Fruit fly (Drosophila melanogaster): ENCODE results near the gene Csl4.
A peak's percentile ranks its signal among the peaks of the same experiment; 100 is the strongest.

Csl4 gene

DNA sequence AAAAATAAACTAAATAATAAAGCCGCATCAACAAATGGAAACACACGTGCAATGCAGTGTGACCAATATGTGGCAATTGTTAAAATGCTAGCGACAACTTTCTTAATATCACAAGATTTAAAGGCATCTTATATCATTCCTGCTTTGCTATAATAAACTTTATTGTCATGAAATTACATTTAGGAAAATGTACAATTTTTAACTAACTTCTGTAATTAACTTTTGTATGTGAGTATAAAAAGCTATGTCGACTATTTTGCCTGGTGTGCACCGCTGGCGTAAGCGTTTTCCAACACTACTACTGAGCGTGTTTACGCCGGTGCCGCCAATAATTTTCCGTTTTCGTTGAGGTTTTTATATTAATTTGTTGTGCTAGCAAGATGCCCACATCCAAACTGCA is at the start of gene Csl4, which contains the start of gene Nup160:
TSS of gene Csl4 (minus strand) at position 69 of the 400 bp plus-strand sequence.
TSS of gene Nup160 (plus strand) at position 279 of the 400 bp plus-strand sequence.
- no peak for TF ChIP-seq CG8478 (optimal IDR thresholded peaks at IDR 0.05)
- no peak for TF ChIP-seq psq (optimal IDR thresholded peaks at IDR 0.05)
- TF ChIP-seq EcR (GFP tag; optimal IDR thresholded peaks at IDR 0.05): no peak
- TF ChIP-seq pan (optimal IDR thresholded peaks at IDR 0.05): no peak
- no peak for TF ChIP-seq Dll (optimal IDR thresholded peaks at IDR 0.05)
- TF ChIP-seq usp (GFP tag; optimal IDR thresholded peaks at IDR 0.05): no peak

DNA sequence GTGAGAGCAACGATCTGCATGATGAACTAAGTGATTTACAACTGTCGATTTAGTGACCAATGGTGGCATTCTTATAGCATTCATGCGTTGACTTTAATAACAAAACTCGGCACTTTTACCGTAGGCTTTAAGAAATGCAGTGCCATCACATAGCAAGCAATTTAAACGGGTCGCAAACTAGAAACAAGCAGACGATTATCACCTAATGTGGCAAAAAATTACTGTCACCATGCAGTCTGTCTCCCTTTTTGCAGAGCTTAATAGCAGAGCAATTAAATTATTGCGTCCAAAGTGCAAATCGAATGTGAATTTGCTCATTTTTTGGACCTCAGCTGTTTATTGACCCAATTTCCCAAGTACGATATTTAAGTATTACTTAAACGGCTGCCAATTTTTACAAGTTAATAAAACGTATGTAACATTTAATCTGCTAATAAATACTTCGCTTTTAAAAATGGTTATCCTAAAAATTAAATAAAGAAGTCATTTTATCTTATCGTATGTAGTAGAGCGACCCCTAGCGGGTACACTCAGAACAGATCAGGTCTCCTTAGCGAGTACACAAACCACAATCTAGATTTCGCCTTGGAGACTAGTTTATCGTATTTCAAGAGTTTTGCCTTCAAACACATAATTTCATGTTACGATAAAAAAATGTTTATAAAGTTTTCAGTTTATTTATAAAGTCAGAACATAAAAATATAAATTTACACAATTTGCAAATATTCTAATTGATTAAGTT is 48.4 kb upstream of the Csl4 start, which contains the start of gene Vm32E:
TSS of gene Vm32E (minus strand) at position 51 of the 742 bp plus-strand sequence.
- TF ChIP-seq pan (optimal IDR thresholded peaks at IDR 0.05) (no peak), EcR (GFP tag; optimal IDR thresholded peaks at IDR 0.05) (no peak), psq (optimal IDR thresholded peaks at IDR 0.05) (no peak), Dll (optimal IDR thresholded peaks at IDR 0.05) (no peak), CG8478 (optimal IDR thresholded peaks at IDR 0.05) (no peak), usp (GFP tag; optimal IDR thresholded peaks at IDR 0.05) (no peak)

DNA sequence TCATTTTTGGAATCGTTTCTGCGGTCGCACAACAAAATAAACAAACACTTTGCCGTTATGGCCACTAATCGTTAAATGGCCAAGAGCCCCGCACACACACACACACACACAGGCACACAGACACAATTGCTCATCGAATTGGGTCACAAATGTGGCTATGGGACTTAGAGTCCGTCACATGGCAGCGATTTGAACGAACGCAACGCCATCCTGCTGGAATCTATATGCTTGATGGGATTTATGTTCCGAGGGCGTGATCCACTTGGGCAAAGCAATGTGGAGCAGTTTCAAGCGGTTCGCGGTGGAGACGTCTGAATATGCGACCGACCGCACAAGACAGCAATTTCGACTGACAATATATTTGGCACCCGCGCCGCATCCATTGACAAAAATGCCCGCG is 47.2 kb upstream of the Csl4 start:
- TF ChIP-seq Dll (optimal IDR thresholded peaks at IDR 0.05): no peak
- no peak for TF ChIP-seq CG8478 (optimal IDR thresholded peaks at IDR 0.05)
- no peak for TF ChIP-seq psq (optimal IDR thresholded peaks at IDR 0.05)

DNA sequence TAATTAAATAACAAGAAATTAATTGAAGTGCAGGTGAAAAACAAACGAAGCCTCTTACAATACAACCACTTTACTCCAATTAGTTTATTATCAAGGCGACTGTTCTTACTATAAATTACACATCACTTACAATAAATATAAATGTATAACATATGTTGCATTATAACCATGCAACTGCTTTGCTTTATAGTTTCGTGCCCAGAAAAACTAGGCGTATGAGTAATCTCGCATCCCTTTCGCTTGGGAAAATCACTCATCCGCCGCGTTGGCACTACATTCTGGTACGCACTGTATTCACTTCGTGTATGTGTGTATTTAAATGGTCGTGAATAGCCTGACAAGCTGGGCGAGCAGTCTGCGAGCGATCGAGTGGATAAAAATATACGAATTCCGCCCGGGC is 46.5 kb upstream of the Csl4 start:
- TF ChIP-seq psq (optimal IDR thresholded peaks at IDR 0.05) (no peak), Dll (optimal IDR thresholded peaks at IDR 0.05) (no peak), CG8478 (optimal IDR thresholded peaks at IDR 0.05) (no peak), EcR (GFP tag; optimal IDR thresholded peaks at IDR 0.05) (no peak), pan (optimal IDR thresholded peaks at IDR 0.05) (no peak), usp (GFP tag; optimal IDR thresholded peaks at IDR 0.05) (no peak)

DNA sequence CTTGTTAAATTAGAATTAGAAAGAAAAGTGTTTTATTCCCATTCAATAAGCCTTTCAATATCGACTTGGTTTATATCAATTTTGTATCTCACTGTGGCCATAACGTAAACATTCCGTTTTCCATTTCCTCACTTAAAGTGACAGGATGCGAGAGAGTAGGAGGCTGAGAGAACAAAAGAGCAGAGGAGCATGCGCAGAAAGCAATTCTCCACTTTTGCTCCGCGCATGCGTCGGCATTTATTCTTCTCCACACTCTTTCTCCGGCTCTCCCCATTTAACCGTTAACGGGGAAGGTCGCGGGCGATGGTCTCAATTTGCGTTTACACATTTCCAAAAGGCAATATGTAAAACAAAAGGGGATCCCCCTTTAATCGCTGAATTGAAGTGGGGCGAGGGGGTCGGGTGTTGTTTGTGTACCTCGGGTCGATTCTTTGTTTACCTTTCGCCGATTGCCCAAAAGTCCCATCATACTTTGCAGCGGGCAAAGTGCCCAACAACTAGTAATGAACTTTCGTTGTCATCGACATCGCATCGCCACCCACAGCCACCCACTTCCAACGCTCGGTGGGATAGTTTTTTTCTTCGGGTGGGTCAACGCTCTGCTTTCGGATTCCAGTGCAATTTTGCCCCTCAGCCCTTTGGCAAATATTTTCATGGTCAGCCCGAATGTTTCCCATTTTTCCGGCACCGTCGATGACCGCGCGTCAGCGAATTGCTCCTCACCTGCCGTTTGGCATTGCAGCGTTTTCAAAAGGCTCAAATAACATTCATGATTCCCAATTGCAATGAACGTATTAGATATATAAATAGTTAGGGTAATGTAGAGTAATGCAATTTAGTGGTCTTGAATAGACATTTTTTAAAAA is 45.5 kb upstream of the Csl4 start:
- TF ChIP-seq pan (optimal IDR thresholded peaks at IDR 0.05): no peak
- TF ChIP-seq EcR (GFP tag; optimal IDR thresholded peaks at IDR 0.05): peak in 1 of 2 experiments; percentile 62

DNA sequence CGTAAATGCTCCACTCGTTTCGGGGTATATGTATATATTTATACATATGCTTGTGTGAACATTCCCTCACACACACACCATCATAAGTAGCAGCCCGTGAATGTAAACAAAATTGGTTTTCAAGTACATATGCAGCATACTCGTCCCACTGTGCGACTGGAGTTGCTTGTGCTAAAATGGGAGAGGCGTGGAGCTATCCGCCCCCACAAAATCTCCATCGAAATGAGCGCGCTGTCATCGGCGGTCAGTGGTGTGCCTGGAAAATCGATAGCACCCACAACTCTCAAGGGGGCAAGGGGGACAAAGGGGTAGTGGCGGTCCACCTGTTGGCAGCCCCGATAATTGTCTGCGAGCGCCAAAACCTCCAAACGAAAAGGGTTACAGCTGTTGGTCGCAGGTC is 44.6 kb upstream of the Csl4 start:
- no peak for TF ChIP-seq CG8478 (optimal IDR thresholded peaks at IDR 0.05)
- TF ChIP-seq psq (optimal IDR thresholded peaks at IDR 0.05): no peak
- TF ChIP-seq EcR (GFP tag; optimal IDR thresholded peaks at IDR 0.05): no peak
- TF ChIP-seq Dll (optimal IDR thresholded peaks at IDR 0.05): no peak
- TF ChIP-seq pan (optimal IDR thresholded peaks at IDR 0.05): no peak
- no peak for TF ChIP-seq usp (GFP tag; optimal IDR thresholded peaks at IDR 0.05)

DNA sequence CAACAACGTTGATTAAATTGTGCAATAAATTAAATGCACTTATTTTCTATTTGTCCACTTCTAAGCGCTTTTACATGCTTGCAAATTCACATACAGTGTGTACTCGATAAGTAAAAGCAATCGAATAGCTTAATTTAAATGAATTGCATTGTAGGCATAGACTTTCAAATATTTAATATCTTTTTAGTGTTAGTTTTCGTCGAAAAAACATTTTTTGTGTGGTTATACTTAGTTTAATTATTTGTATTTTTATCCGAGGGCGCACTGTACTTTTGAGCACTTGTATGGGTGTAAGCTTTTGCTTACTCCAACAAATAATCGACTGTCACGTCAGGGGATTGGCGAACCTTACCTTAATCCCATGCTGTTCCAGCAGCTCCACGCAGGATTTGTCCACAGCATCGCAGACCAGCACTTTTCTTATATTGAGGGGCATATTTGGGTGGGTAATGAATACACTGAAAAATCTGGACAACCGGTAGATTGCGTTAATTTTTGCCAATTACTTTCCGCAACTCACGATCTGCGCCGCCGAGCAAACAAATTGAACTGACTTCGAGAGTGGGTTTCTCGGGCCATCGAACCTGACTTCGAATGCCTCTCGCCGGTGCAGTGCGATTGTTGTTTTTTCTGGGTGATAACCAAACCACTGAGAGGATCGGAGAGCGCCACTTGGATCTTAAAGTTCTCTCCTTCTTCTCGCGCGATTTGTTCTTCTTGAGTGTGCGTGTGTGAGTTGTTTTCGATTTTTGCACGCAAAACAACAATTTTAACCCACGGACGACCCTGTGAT is 32.0 kb upstream of the Csl4 start, which contains the start of gene CG6287:
TSS of gene CG6287 (minus strand) at position 556 of the 793 bp plus-strand sequence.
- TF ChIP-seq psq (optimal IDR thresholded peaks at IDR 0.05): no peak
- TF ChIP-seq Dll (optimal IDR thresholded peaks at IDR 0.05): peak; percentile 97
- TF ChIP-seq pan (optimal IDR thresholded peaks at IDR 0.05): peak; percentile 46
- TF ChIP-seq usp (GFP tag; optimal IDR thresholded peaks at IDR 0.05): no peak
- no peak for TF ChIP-seq CG8478 (optimal IDR thresholded peaks at IDR 0.05)
- peak; percentile 89 to 96 for TF ChIP-seq EcR (GFP tag; optimal IDR thresholded peaks at IDR 0.05)

DNA sequence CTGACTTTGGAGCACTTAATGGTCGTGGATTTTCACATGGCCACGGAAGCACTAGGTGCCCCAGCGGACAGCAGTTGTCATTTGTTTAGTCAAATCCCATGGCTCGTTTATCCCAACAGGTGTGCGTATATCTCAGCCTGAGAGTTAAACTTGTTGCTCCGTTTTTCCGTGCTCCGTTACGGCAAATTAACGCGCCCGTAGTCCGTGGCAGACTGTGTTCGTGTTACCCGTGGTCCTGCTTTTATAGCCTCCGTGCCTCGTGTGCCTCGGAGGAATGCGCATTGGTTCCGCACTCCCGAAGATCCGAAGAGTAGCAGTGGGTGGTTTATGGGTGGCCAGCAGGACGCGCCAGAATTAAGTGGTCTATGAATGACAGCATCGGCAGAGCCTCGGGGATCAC is 25.6 kb upstream of the Csl4 start, which contains the start of gene Gyc32E:
TSS of gene Gyc32E (minus strand) at position 133 of the 400 bp plus-strand sequence.
- TF ChIP-seq usp (GFP tag; optimal IDR thresholded peaks at IDR 0.05) (no peak), pan (optimal IDR thresholded peaks at IDR 0.05) (no peak)

DNA sequence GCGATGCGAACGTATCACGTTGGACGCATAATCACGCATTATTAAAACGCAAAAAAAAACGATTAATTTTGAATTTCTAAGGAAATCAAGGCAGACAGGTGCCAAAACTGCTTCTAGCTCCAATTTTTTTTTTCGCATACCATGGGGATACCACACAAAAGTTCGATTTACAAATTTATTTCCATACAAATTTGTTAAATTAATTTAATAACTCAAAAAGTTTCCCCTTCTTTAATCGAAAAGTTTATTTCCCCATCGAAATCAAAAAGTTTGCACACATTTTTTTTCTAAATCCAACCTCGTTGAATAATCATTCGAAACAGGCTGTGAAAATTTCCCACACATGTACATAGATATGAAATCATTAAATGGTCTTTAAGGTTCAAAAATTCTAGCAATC is 21.9 kb upstream of the Csl4 start, which contains the start of gene CG31867:
TSS of gene CG31867 (minus strand) at position 101 of the 400 bp plus-strand sequence.
- TF ChIP-seq EcR (GFP tag; optimal IDR thresholded peaks at IDR 0.05): no peak
- no peak for TF ChIP-seq pan (optimal IDR thresholded peaks at IDR 0.05)
- no peak for TF ChIP-seq Dll (optimal IDR thresholded peaks at IDR 0.05)
- no peak for TF ChIP-seq psq (optimal IDR thresholded peaks at IDR 0.05)
- no peak for TF ChIP-seq CG8478 (optimal IDR thresholded peaks at IDR 0.05)
- no peak for TF ChIP-seq usp (GFP tag; optimal IDR thresholded peaks at IDR 0.05)

DNA sequence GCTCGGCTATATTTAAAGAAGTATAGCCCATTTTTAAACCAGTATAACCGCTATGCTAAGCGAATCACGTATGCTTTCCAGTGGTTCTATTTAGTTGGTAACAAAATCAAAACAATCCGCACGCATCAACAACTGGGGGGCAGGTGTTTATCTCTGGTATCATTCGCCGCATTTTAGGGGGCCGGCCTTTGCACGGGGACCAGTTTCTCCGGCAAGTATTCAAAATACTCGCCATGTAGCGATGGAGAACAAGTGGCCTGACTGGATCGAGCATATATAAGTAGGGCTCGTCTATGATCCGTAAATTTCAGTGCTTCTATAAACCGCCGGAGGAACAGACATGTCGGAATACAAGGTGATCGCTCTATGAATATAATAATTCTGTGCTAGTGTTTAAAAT is 12.7 kb upstream of the Csl4 start, which contains the start of gene hgo:
TSS of gene hgo (plus strand) at position 301 of the 400 bp plus-strand sequence.
- no peak for TF ChIP-seq Dll (optimal IDR thresholded peaks at IDR 0.05)

DNA sequence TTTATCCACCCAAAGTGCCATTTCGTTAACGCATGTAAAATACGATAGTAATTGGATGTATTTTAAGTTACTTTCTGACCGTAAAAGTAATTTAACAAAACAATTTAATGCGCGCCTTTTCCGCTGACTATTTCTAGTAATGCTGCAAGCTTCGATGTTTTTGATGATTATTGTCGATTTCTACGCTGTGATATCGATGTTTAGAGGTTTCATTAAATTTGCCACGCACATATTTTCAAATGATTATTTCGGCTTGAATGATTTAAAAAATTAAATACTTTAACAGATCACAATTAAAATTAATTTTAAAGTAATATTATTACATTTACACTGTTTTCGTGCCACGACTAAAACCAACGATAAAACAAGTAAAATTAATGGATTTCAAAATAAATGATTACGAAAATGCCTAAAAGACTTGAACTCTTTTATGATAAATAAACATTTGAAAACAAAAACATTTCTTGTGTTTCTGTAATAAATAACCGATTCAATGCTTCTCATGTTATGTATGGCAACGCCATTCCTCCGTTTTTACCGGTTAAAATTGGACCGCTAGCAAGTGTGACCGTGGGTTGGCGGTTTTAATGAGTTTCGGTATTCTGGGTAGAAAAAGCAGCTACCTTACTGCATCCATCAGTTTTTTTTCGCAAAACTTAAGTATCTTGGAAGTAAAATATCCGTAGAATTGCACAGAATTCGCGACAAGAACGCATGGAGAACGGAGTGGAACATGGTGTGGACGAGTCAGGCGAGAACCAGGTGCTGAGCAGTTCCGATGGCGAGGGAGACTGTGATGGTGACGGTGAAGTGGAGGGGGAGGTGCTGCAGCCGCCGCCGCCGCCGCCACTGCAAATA is 7.0 kb upstream of the Csl4 start, which contains the start of the genes RfC38 and CG4751:
TSS of gene RfC38 (minus strand) at position 495 of the 858 bp plus-strand sequence.
TSS of gene CG4751 (plus strand) at position 587 of the 858 bp plus-strand sequence.
- no peak for TF ChIP-seq CG8478 (optimal IDR thresholded peaks at IDR 0.05)
- TF ChIP-seq Dll (optimal IDR thresholded peaks at IDR 0.05): no peak
